Worm (Caenorhabditis elegans) whole organism, dauer: Measurements from ENCODE around the gene zzz-1.

ENCODE experiments used
- unc-62 ChIP-seq: sonication (generic microtip); optimal IDR thresholded peaks from 2 replicates; lab custom pipeline; 2017; ENCODE audit warnings: missing biosample characterization, missing genetic modification reagents, missing genetic modification characterization

The zzz-1 gene

ce11 chrV:10877808-10878600 is 31.0 kb downstream of the zzz-1 start:
- no peak for TF ChIP-seq unc-62

ce11 chrV:10876512-10876911 is 32.5 kb downstream of the zzz-1 start:
- TF ChIP-seq unc-62 = no peak

DNA sequence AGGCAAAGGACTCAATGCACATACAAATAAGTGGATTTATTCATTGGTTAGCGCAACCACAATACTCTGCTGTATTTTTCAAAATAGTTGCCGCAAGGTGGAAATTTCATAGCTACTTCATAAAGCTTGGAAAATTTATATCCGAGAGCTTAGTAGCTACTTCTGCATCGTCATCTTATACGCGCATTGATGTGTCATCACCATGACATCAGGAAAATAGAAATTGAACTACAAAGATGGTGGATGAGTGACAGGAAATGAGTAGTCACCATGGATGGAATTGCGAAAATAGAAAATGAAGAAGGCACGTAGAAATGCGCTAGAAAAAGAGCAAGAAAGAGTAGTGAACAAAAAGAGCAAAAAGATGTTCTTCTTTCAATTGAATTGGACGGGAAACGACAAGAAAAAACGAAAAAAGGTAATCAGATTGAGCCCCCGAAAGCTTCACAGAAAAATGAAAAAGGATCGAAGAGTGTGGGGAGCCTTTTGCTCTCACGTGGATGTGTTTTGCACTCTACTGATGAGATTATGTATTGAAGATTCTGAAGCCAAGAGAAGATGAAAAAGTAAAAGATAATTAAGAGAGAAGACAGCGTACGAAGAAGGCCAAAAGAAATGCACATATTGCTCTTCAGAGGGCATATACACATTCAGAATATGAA is 33.9 kb downstream of the zzz-1 start:
- TF ChIP-seq unc-62 = no peak

DNA sequence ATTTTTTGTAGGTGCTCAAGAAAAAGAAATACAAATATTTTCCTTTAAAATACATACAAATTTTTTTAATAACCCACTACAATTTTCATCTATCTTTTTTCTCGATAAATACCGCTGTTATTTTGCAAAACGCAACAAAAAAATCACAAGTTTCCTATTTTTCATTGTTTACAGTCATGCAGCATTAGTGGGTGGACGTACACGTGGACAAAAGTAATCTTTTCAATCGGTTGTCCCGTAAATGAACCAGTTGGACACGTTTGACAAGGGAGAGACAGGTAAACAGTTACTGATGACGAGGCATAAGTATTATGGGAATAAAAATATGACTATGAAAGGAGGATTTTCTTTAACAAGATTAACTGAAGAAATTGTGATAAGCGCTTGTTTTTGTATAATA is 35.8 kb downstream of the zzz-1 start:
- TF ChIP-seq unc-62 = no peak

ce11 chrV:10871457-10871861 is 37.5 kb downstream of the zzz-1 start:
- TF ChIP-seq unc-62 = no peak

DNA sequence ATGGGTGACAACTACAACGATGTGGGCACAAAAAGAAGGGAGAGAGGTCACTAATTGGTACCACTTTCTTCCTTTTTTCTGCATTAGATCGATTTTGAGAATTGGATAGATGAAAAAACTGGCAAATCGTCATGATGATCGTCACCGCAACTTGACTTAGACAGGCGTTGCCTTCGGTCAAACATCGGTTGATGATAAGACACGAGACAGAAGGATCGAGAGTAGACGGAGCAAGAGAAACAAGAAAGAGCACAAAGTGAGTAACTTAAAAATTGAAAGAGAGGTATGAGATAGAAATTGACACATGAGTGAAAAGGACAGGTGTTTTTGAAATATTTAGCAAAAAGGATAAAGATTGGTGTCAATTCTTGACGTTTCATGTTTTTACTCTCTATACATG is 38.9 kb downstream of the zzz-1 start:
- no peak for TF ChIP-seq unc-62

ce11 chrV:10867586-10867985 is 41.4 kb downstream of the zzz-1 start:
- TF ChIP-seq unc-62 = no peak

ce11 chrV:10865599-10865998 is 43.4 kb downstream of the zzz-1 start, which contains the start of gene saeg-1:
TSS of gene saeg-1 (minus strand) at chrV:10865699.
- no peak for TF ChIP-seq unc-62

ce11 chrV:10862457-10863097 is 46.4 kb downstream of the zzz-1 start:
- TF ChIP-seq unc-62 = no peak

DNA sequence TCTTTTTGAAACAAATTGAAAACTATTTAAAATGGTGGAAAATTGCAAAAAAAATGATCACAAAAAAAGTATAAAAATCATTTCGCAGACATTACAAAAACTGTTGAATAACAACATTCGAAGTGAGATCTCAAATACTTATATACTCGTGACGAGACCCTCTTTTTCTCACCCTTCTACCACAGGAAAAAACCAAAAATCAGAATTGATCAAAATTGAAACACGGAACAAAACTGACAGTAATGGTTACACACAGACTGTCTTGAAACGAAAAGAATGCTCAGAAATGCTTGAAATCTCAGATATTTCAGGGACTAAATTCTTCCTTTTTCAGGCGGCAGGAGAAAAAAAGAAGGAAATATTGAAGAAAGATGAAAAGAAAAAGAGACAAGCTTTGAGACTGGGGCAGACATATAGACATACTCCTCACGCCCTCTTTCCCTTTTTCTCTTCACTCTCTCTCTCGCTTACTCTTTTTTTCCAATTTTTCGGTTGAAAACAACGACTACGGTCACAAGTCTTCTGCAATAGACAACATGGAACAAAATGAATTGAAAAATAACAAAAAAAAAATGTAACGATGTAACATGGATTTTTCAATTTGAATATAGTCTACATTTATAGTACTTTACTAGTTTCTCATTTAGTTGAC is 47.2 kb downstream of the zzz-1 start:
- TF ChIP-seq unc-62 = no peak

ce11 chrV:10860526-10861037 is 48.4 kb downstream of the zzz-1 start:
- TF ChIP-seq unc-62 = no peak

- TF ChIP-seq unc-62 = no peak
Observed at ce11 chrV:10859775-10860174, 49.2 kb downstream of the zzz-1 start.

ce11 chrV:10859048-10859637 is 49.8 kb downstream of the zzz-1 start:
- no peak for TF ChIP-seq unc-62

DNA sequence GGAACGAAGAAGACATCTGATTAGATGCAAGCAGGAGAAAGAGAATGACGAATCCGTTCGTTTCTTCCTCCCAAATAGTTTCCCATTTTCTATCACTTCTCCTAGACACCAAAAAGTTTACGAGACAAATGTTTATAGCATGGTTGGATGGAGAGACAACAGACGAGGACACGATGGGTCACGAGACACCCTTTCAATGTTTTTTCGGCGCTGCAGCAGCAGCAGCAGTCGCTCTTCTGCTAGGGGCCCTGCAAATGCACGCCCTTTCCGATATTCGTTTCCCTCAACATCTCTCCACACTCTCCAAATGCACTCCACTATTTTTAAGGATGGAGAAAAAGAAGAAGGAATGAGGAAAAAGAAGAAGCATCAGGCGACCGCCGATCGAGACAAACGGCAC is 50.6 kb downstream of the zzz-1 start:
- no peak for TF ChIP-seq unc-62

- TF ChIP-seq unc-62 = no peak
Observed at ce11 chrV:10856901-10857637, 51.9 kb downstream of the zzz-1 start.
